Worm (Caenorhabditis elegans): Measurements from ENCODE around the gene B0244.17.

B0244.17 gene

DNA sequence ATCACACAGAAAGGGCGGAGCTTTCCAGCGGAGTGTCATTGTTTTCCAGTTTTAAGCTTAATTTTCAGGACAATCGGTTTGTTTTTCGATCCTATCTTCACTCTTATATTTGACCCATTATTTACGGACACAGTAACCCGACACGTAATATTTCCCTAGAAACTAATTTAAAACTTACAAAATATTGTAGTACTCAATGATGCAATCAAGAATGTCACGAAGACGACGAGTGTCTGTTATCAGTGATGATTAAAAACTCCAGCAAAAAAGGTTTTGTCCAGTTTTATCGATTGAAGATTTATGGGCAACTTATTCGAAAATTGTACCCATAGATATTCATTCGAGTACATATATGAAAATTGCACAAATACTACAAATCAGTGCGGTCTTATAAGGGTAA lies at the start of gene B0244.17:
TSS of gene B0244.17 (plus strand) at position 301 of the 400 bp plus-strand sequence.
- peak; percentile 73 for TF ChIP-seq fos-1 (tag; optimal IDR thresholded peaks at IDR 0.05)
- TF ChIP-seq lin-11 (tag; optimal IDR thresholded peaks at IDR 0.05) = no peak

DNA sequence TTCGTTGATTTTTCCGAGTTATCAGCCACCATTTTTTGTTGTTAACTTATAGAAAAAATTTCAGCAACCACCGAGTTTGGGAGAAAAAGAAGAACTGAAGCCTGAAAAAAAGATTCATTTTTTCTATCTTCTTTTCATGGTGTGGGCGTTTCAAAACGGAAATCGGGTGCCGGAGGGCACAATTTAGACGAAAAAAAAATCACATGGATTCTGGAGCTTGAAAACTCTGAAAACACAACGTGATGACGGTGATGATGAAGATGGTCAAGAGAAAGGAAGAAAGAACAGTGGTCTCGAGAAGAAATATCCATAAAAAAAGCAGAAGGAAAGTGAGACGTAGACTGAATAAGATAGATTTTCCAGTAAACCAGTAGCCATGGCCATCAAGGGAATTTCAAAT lies 49.0 kb upstream of the B0244.17 start, which contains the start of gene rcan-1:
TSS of gene rcan-1 (minus strand) at position 101 of the 400 bp plus-strand sequence.
- no peak for TF ChIP-seq alr-1 (tag; optimal IDR thresholded peaks at IDR 0.05)

ce11 chrIII:5688246-5688645 lies 44.8 kb upstream of the B0244.17 start:
- peak; percentile 10 for TF ChIP-seq lin-13 (GFP tag; optimal IDR thresholded peaks at IDR 0.05)
- TF ChIP-seq ZK546.5 (tag; optimal IDR thresholded peaks at IDR 0.05) = no peak
- no peak for TF ChIP-seq nhr-23 (tag; optimal IDR thresholded peaks at IDR 0.05)
- TF ChIP-seq snpc-4 (tag; optimal IDR thresholded peaks at IDR 0.05) = peak; percentile 22
- peak; percentile 24 for TF ChIP-seq sem-4 (tag; optimal IDR thresholded peaks at IDR 0.05)
- TF ChIP-seq aly-2 (tag; optimal IDR thresholded peaks at IDR 0.05) = no peak
- no peak for TF ChIP-seq nhr-6 (tag; optimal IDR thresholded peaks at IDR 0.05)
- no peak for TF ChIP-seq nhr-25 (tag; optimal IDR thresholded peaks at IDR 0.05)
- peak; percentile 48 for TF ChIP-seq fos-1 (tag; optimal IDR thresholded peaks at IDR 0.05)
- TF ChIP-seq nhr-237 (tag; optimal IDR thresholded peaks at IDR 0.05) = no peak
- TF ChIP-seq nhr-12 (tag; optimal IDR thresholded peaks at IDR 0.05) = no peak
- no peak for TF ChIP-seq ztf-11 (tag; optimal IDR thresholded peaks at IDR 0.05)
- TF ChIP-seq unc-39 (tag; optimal IDR thresholded peaks at IDR 0.05) = no peak
- peak; percentile 67 for TF ChIP-seq unc-55 (GFP tag; optimal IDR thresholded peaks at IDR 0.05)
- TF ChIP-seq alr-1 (tag; optimal IDR thresholded peaks at IDR 0.05) = no peak
- TF ChIP-seq ztf-4 (tag; optimal IDR thresholded peaks at IDR 0.05) = no peak
- TF ChIP-seq peb-1 (tag; optimal IDR thresholded peaks at IDR 0.05) = no peak
- peak; percentile 78 for TF ChIP-seq F13H6.1 (tag; optimal IDR thresholded peaks at IDR 0.05)
- no peak for TF ChIP-seq sma-3 (GFP tag; optimal IDR thresholded peaks at IDR 0.05)
- TF ChIP-seq dmd-4 (tag; optimal IDR thresholded peaks at IDR 0.05) = no peak
- TF ChIP-seq ceh-16 (tag; optimal IDR thresholded peaks at IDR 0.05) = no peak
- TF ChIP-seq nhr-10 (tag; optimal IDR thresholded peaks at IDR 0.05) = no peak
- TF ChIP-seq mbf-1 (tag; optimal IDR thresholded peaks at IDR 0.05) = no peak
- no peak for TF ChIP-seq mdl-1 (tag; optimal IDR thresholded peaks at IDR 0.05)
- TF ChIP-seq unc-62 (GFP tag; optimal IDR thresholded peaks at IDR 0.05) = no peak
- TF ChIP-seq nhr-11 (tag; optimal IDR thresholded peaks at IDR 0.05) = no peak
- TF ChIP-seq C34F6.9 (tag; optimal IDR thresholded peaks at IDR 0.05) = peak; percentile 69
- no peak for TF ChIP-seq zag-1 (tag; optimal IDR thresholded peaks at IDR 0.05)
- peak; percentile 69 for TF ChIP-seq crh-2 (tag; optimal IDR thresholded peaks at IDR 0.05)
- TF ChIP-seq sma-9 (GFP tag; optimal IDR thresholded peaks at IDR 0.05) = peak; percentile 63
- no peak for TF ChIP-seq sma-9 (tag; optimal IDR thresholded peaks at IDR 0.05)
- TF ChIP-seq nhr-77 (tag; optimal IDR thresholded peaks at IDR 0.05) = no peak
- TF ChIP-seq nhr-21 (tag; optimal IDR thresholded peaks at IDR 0.05) = no peak
- peak in 1 of 2 experiments; percentile 48 for TF ChIP-seq lsy-2 (tag; optimal IDR thresholded peaks at IDR 0.05)
- TF ChIP-seq lin-39 (tag; optimal IDR thresholded peaks at IDR 0.05) = no peak
- no peak for TF ChIP-seq elt-1 (tag; optimal IDR thresholded peaks at IDR 0.05)
- TF ChIP-seq nhr-129 (tag; optimal IDR thresholded peaks at IDR 0.05) = peak; percentile 77
- TF ChIP-seq ztf-1 (GFP tag; conservative IDR thresholded peaks at IDR 0.05) = no peak
- no peak for TF ChIP-seq skn-1 (tag; optimal IDR thresholded peaks at IDR 0.05)
- no peak for TF ChIP-seq Y55F3AM.14 (GFP tag; optimal IDR thresholded peaks at IDR 0.05)
- no peak for TF ChIP-seq ceh-82 (tag; optimal IDR thresholded peaks at IDR 0.05)
- no peak for TF ChIP-seq blmp-1 (tag; optimal IDR thresholded peaks at IDR 0.05; ENCODE audit: insufficient read depth)
- no peak for TF ChIP-seq gmeb-1 (tag; optimal IDR thresholded peaks at IDR 0.05)
- TF ChIP-seq elt-3 (tag; optimal IDR thresholded peaks at IDR 0.05) = no peak
- TF ChIP-seq R02D3.7 (tag; optimal IDR thresholded peaks at IDR 0.05) = no peak
- no peak for TF ChIP-seq mab-5 (tag; optimal IDR thresholded peaks at IDR 0.05)
- TF ChIP-seq lin-11 (tag; optimal IDR thresholded peaks at IDR 0.05) = no peak
- TF ChIP-seq egl-27 (tag; optimal IDR thresholded peaks at IDR 0.05) = no peak
- peak; percentile 48 for TF ChIP-seq ama-1 (optimal IDR thresholded peaks at IDR 0.05)
